Fruit fly (Drosophila melanogaster) whole organism, embryonic: ENCODE measurements around the gene CG3119.

Source experiments
- Adf1 ChIP-seq: fragments of 200-800 bp; sonication (Bioruptor generic); IDR thresholded peaks from 2 replicates; pipeline ENCODE4 v1.3.6; 2022; ENCODE audit warnings: missing biosample characterization, missing genetic modification characterization
- CG10147 ChIP-seq: fragments of 200-800 bp; sonication (Bioruptor generic); optimal IDR thresholded peaks from 2 replicates; lab custom pipeline; 2019; ENCODE audit warnings: missing biosample characterization, mild to moderate bottlenecking, missing genetic modification characterization, moderate library complexity
- CG10462 ChIP-seq: fragments of 200-800 bp; sonication (Bioruptor generic); optimal IDR thresholded peaks from 2 replicates; lab custom pipeline; 2016; ENCODE audit warnings: missing biosample characterization, missing genetic modification characterization
- CG10543 ChIP-seq: fragments of 200-800 bp; sonication (Bioruptor generic); optimal IDR thresholded peaks from 3 replicates; lab custom pipeline; 2017; ENCODE audit warnings: missing biosample characterization, mild to moderate bottlenecking, missing genetic modification characterization, moderate library complexity
- CG11695 ChIP-seq: fragments of 200-800 bp; sonication (Bioruptor generic); IDR thresholded peaks from 3 replicates; pipeline ENCODE4 v1.3.6; 2022; ENCODE audit warnings: missing biosample characterization, missing genetic modification characterization
- CG12219 ChIP-seq: fragments of 200-800 bp; sonication (Bioruptor generic); optimal IDR thresholded peaks from 3 replicates; lab custom pipeline; 2018; ENCODE audit warnings: missing biosample characterization, mild to moderate bottlenecking, missing genetic modification characterization
- CG12236 ChIP-seq: fragments of 200-800 bp; sonication (Bioruptor generic); optimal IDR thresholded peaks from 2 replicates; lab custom pipeline; 2016; ENCODE audit warnings: missing biosample characterization, missing genetic modification characterization
- CG13287 ChIP-seq: fragments of 200-800 bp; sonication (Bioruptor generic); IDR thresholded peaks from 2 replicates; pipeline ENCODE4 v1.3.6; 2022; ENCODE audit warnings: missing biosample characterization, missing genetic modification characterization; ENCODE audit not compliant: partially characterized antibody
- CG13424 ChIP-seq: fragments of 200-800 bp; sonication (Bioruptor generic); optimal IDR thresholded peaks from 2 replicates; lab custom pipeline; 2019; ENCODE audit warnings: missing biosample characterization, mild to moderate bottlenecking, missing genetic modification characterization, moderate library complexity
- CG15011 ChIP-seq: fragments of 200-800 bp; sonication (Bioruptor generic); optimal IDR thresholded peaks from 3 replicates; lab custom pipeline; 2018; ENCODE audit warnings: missing biosample characterization, mild to moderate bottlenecking, missing genetic modification characterization
- CG17328 ChIP-seq: fragments of 200-800 bp; sonication (Bioruptor generic); IDR thresholded peaks from 2 replicates; pipeline ENCODE4 v1.3.6; 2022; ENCODE audit warnings: missing biosample characterization, missing genetic modification characterization
- CG17568 ChIP-seq: fragments of 200-800 bp; sonication (Bioruptor generic); optimal IDR thresholded peaks from 2 replicates; lab custom pipeline; 2018; ENCODE audit warnings: missing biosample characterization, mild to moderate bottlenecking, missing genetic modification characterization, moderate library complexity
- CG18476 ChIP-seq: fragments of 200-800 bp; sonication (Bioruptor generic); optimal IDR thresholded peaks from 2 replicates; lab custom pipeline; 2016; ENCODE audit warnings: missing biosample characterization, mild to moderate bottlenecking, missing genetic modification characterization
- CG2120 ChIP-seq: fragments of 200-800 bp; sonication (Bioruptor generic); optimal IDR thresholded peaks from 3 replicates; lab custom pipeline; 2016; ENCODE audit warnings: missing biosample characterization, missing genetic modification characterization
- CG2712 ChIP-seq: fragments of 200-800 bp; optimal IDR thresholded peaks from 3 replicates; lab custom pipeline; 2019; ENCODE audit warnings: missing biosample characterization, mild to moderate bottlenecking, missing genetic modification characterization, moderate library complexity
- CG32772 ChIP-seq: fragments of 200-800 bp; sonication (Bioruptor generic); IDR thresholded peaks from 2 replicates; pipeline ENCODE4 v1.3.6; 2022; ENCODE audit warnings: missing biosample characterization, missing genetic modification characterization
- CG33557 ChIP-seq: fragments of 200-800 bp; sonication (Bioruptor generic); optimal IDR thresholded peaks from 2 replicates; lab custom pipeline; 2019; ENCODE audit warnings: missing biosample characterization, mild to moderate bottlenecking, missing genetic modification characterization, moderate library complexity
- CG4360 ChIP-seq: fragments of 200-800 bp; sonication (Bioruptor generic); IDR thresholded peaks from 2 replicates; pipeline ENCODE4 v1.3.6; 2022; ENCODE audit warnings: missing biosample characterization, missing genetic modification characterization
- CG6272 ChIP-seq: fragments of 200-800 bp; sonication (Bioruptor generic); IDR thresholded peaks from 2 replicates; pipeline ENCODE4 v1.3.6; 2022; ENCODE audit warnings: missing biosample characterization, missing genetic modification characterization
- CG7963 ChIP-seq: fragments of 200-800 bp; sonication (Bioruptor generic); IDR thresholded peaks from 3 replicates; pipeline ENCODE4 v1.3.6; 2022; ENCODE audit warnings: missing biosample characterization, missing genetic modification characterization; ENCODE audit not compliant: partially characterized antibody
- CG8290 ChIP-seq, 3 experiments: fragments of 200-800 bp; sonication (Bioruptor generic); optimal IDR thresholded peaks; 2 replicates each; lab custom pipeline; 2016 to 2019; ENCODE audit warnings: missing biosample characterization in 3 of 3, missing genetic modification characterization in 3 of 3, mild to moderate bottlenecking in 2 of 3, moderate library complexity in 1 of 3
- Dfd ChIP-seq, 2 experiments: fragments of >200 bp; optimal IDR thresholded peaks; 2 replicates each; lab custom pipeline; 2017; ENCODE audit warnings: missing biosample characterization in 2 of 2, missing genetic modification characterization in 2 of 2
- Dll ChIP-seq: fragments of 200-800 bp; sonication (Bioruptor generic); IDR thresholded peaks from 4 replicates; pipeline ENCODE4 v1.3.6; 2022; ENCODE audit warnings: missing biosample characterization, missing genetic modification characterization; ENCODE audit not compliant: partially characterized antibody
- MTF-1 ChIP-seq: fragments of 200-800 bp; sonication (Bioruptor generic); optimal IDR thresholded peaks from 2 replicates; lab custom pipeline; 2018; ENCODE audit warnings: missing biosample characterization, mild to moderate bottlenecking, missing genetic modification characterization, borderline replicate concordance
- Nf-YB ChIP-seq: fragments of 200-800 bp; sonication (Bioruptor generic); optimal IDR thresholded peaks from 3 replicates; lab custom pipeline; 2019; ENCODE audit warnings: missing biosample characterization, mild to moderate bottlenecking, missing genetic modification characterization, moderate library complexity
- PHDP ChIP-seq: fragments of 200-800 bp; sonication (Bioruptor generic); optimal IDR thresholded peaks from 3 replicates; lab custom pipeline; 2018; ENCODE audit warnings: missing biosample characterization, mild to moderate bottlenecking, missing genetic modification characterization, moderate library complexity
- Pdp1 ChIP-seq, 2 experiments: fragments of 200-800 bp; sonication (Bioruptor generic); optimal IDR thresholded peaks; 3 replicates each; lab custom pipeline; 2016; ENCODE audit warnings: missing biosample characterization in 2 of 2, missing genetic modification characterization in 2 of 2, mild to moderate bottlenecking in 1 of 2, moderate library complexity in 1 of 2
- Rx ChIP-seq: fragments of 200-800 bp; sonication (Bioruptor generic); IDR thresholded peaks from 2 replicates; pipeline ENCODE4 v1.3.6; 2022; ENCODE audit warnings: missing biosample characterization, missing genetic modification characterization
- Xbp1 ChIP-seq: fragments of 200-800 bp; sonication (Bioruptor generic); optimal IDR thresholded peaks from 3 replicates; lab custom pipeline; 2016; ENCODE audit warnings: missing biosample characterization, mild to moderate bottlenecking, missing genetic modification characterization
- ac ChIP-seq: fragments of 200-800 bp; sonication (Bioruptor generic); optimal IDR thresholded peaks from 3 replicates; lab custom pipeline; 2017; ENCODE audit warnings: missing biosample characterization, mild to moderate bottlenecking, missing genetic modification characterization
- al ChIP-seq: fragments of 200-800 bp; sonication (Bioruptor generic); IDR thresholded peaks from 2 replicates; pipeline ENCODE4 v1.3.6; 2022; ENCODE audit warnings: missing biosample characterization, missing genetic modification characterization
- cato ChIP-seq: fragments of 200-800 bp; sonication (Bioruptor generic); optimal IDR thresholded peaks from 2 replicates; lab custom pipeline; 2016; ENCODE audit warnings: missing biosample characterization, missing genetic modification characterization, borderline replicate concordance
- dati ChIP-seq: fragments of 200-800 bp; sonication (Bioruptor generic); IDR thresholded peaks from 2 replicates; pipeline ENCODE4 v1.3.6; 2022; ENCODE audit warnings: missing biosample characterization, missing genetic modification characterization
- eve ChIP-seq, 2 experiments: fragments of >200 bp; optimal IDR thresholded peaks; 2 replicates each; lab custom pipeline; 2017; ENCODE audit warnings: missing biosample characterization in 2 of 2, missing genetic modification characterization in 2 of 2
- fu2 ChIP-seq: fragments of 200-800 bp; sonication (Bioruptor generic); optimal IDR thresholded peaks from 2 replicates; lab custom pipeline; 2016; ENCODE audit warnings: missing biosample characterization, missing genetic modification characterization
- gcm2 ChIP-seq: fragments of 200-800 bp; sonication (Bioruptor generic); optimal IDR thresholded peaks from 2 replicates; lab custom pipeline; 2016; ENCODE audit warnings: missing biosample characterization, missing genetic modification characterization
- grau ChIP-seq: fragments of 200-800 bp; optimal IDR thresholded peaks from 3 replicates; lab custom pipeline; 2019; ENCODE audit warnings: missing biosample characterization, mild to moderate bottlenecking, missing genetic modification characterization, moderate library complexity
- her ChIP-seq: fragments of 200-800 bp; sonication (Bioruptor generic); optimal IDR thresholded peaks from 2 replicates; lab custom pipeline; 2016; ENCODE audit warnings: missing biosample characterization, missing genetic modification characterization
- hth ChIP-seq: fragments of >200 bp; optimal IDR thresholded peaks from 2 replicates; lab custom pipeline; 2017; ENCODE audit warnings: inconsistent platforms
- klu ChIP-seq: fragments of 200-800 bp; sonication (Bioruptor generic); IDR thresholded peaks from 2 replicates; pipeline ENCODE4 v1.3.6; 2022; ENCODE audit warnings: missing biosample characterization, missing genetic modification characterization
- mam ChIP-seq: fragments of 200-800 bp; sonication (Bioruptor generic); optimal IDR thresholded peaks from 3 replicates; lab custom pipeline; 2016; ENCODE audit warnings: missing biosample characterization, missing genetic modification characterization
- mirr ChIP-seq: fragments of 200-800 bp; sonication (Bioruptor generic); optimal IDR thresholded peaks from 3 replicates; lab custom pipeline; 2018; ENCODE audit warnings: missing biosample characterization, mild to moderate bottlenecking, missing genetic modification characterization
- pb ChIP-seq: fragments of 200-800 bp; sonication (Bioruptor generic); optimal IDR thresholded peaks from 3 replicates; lab custom pipeline; 2016; ENCODE audit warnings: missing biosample characterization, missing genetic modification characterization
- phol ChIP-seq: fragments of 200-800 bp; sonication (Bioruptor generic); optimal IDR thresholded peaks from 3 replicates; lab custom pipeline; 2018; ENCODE audit warnings: missing biosample characterization, mild to moderate bottlenecking, missing genetic modification characterization, moderate library complexity
- pros ChIP-seq: fragments of 200-800 bp; sonication (Bioruptor generic); optimal IDR thresholded peaks from 3 replicates; lab custom pipeline; 2019; ENCODE audit warnings: missing biosample characterization, mild to moderate bottlenecking, missing genetic modification characterization, moderate library complexity
- scrt ChIP-seq: fragments of 200-800 bp; sonication (Bioruptor generic); optimal IDR thresholded peaks from 2 replicates; lab custom pipeline; 2018; ENCODE audit warnings: missing biosample characterization, mild to moderate bottlenecking, missing genetic modification characterization, moderate library complexity
- so ChIP-seq: fragments of 200-800 bp; sonication (Bioruptor generic); IDR thresholded peaks from 3 replicates; pipeline ENCODE4 v1.3.6; 2022; ENCODE audit warnings: missing biosample characterization, missing genetic modification characterization
- stc ChIP-seq: fragments of 200-800 bp; sonication (Bioruptor generic); IDR thresholded peaks from 2 replicates; pipeline ENCODE4 v1.3.6; 2022; ENCODE audit warnings: missing biosample characterization, missing genetic modification characterization
- stwl ChIP-seq: fragments of 200-800 bp; sonication (Bioruptor generic); optimal IDR thresholded peaks from 3 replicates; lab custom pipeline; 2018; ENCODE audit warnings: missing biosample characterization, mild to moderate bottlenecking, missing genetic modification characterization, moderate library complexity
- vnd ChIP-seq: fragments of 200-800 bp; sonication (Bioruptor generic); IDR thresholded peaks from 3 replicates; pipeline ENCODE4 v1.3.6; 2022; ENCODE audit warnings: missing biosample characterization, missing genetic modification characterization; ENCODE audit not compliant: partially characterized antibody

Gene CG3119

dm6 chr2L:2878188-2878587 lies 40.6 kb upstream of the CG3119 start, which contains the start of the genes Prx6a and Sbat (continued):
- TF ChIP-seq hth (lab: Kevin White, UChicago) (no peak), phol (tag; lab: Kevin White, UChicago) (peak; percentile 84), stwl (tag; lab: Kevin White, UChicago) (peak; percentile 66), al (GFP tag; lab: Robert Waterston, UW) (peak; percentile 61), Nf-YB (peak; percentile 30), CG13287 (GFP tag; lab: Robert Waterston, UW) (peak; percentile 48), CG10543 (peak; percentile 80), klu (GFP tag; lab: Robert Waterston, UW) (peak; percentile 76), CG13424 (tag; lab: Kevin White, UChicago) (peak; percentile 88), her (GFP tag; lab: Kevin White, UChicago) (peak; percentile 69), Dfd (GFP tag; optimal IDR thresholded peaks at IDR 0.05; lab: Kevin White, UChicago) (no peak), CG7963 (GFP tag; lab: Robert Waterston, UW) (no peak), CG6272 (GFP tag; lab: Robert Waterston, UW) (peak; percentile 56), pros (GFP tag; lab: Kevin White, UChicago) (no peak), Xbp1 (GFP tag; lab: Kevin White, UChicago) (peak; percentile 79), CG12236 (GFP tag; lab: Kevin White, UChicago) (peak; percentile 18), MTF-1 (GFP tag; lab: Kevin White, UChicago) (no peak), CG12219 (GFP tag; lab: Kevin White, UChicago) (peak; percentile 45), CG4360 (no peak), fu2 (GFP tag; lab: Kevin White, UChicago) (peak; percentile 66), CG17328 (GFP tag; lab: Robert Waterston, UW) (peak; percentile 36; the same call in 1 of the 2 replicates), CG2712 (tag; lab: Kevin White, UChicago) (peak; percentile 84), dati (GFP tag; lab: Robert Waterston, UW) (no peak), cato (GFP tag; lab: Kevin White, UChicago) (no peak), vnd (GFP tag; lab: Robert Waterston, UW) (no peak), CG33557 (GFP tag; lab: Kevin White, UChicago) (peak; percentile 66), Dll (peak; percentile 50; the same call in 2 of the 4 replicates), grau (tag; lab: Kevin White, UChicago) (peak; percentile 80), mirr (GFP tag; lab: Kevin White, UChicago) (peak; percentile 55), CG18476 (GFP tag; lab: Kevin White, UChicago) (no peak), CG17568 (peak; percentile 49), so (GFP tag; lab: Robert Waterston, UW) (no peak), gcm2 (peak; percentile 58), PHDP (peak; percentile 67), CG8290 (GFP tag; optimal IDR thresholded peaks at IDR 0.05; lab: Kevin White, UChicago) (peak; percentile 60), CG8290 (tag; optimal IDR thresholded peaks at IDR 0.05; lab: Kevin White, UChicago) (peak; percentile 55 to 69), mam (GFP tag; lab: Kevin White, UChicago) (peak; percentile 83), Pdp1 (GFP tag; optimal IDR thresholded peaks at IDR 0.05; lab: Kevin White, UChicago) (peak; percentile 64 to 67), pb (peak; percentile 44), stc (GFP tag; lab: Robert Waterston, UW) (peak; percentile 45; the same call in 1 of the 2 replicates), CG11695 (GFP tag; lab: Robert Waterston, UW) (no peak), eve (GFP tag; optimal IDR thresholded peaks at IDR 0.05; lab: Kevin White, UChicago) (no peak), ac (no peak), CG10462 (GFP tag; lab: Kevin White, UChicago) (peak; percentile 7), Adf1 (GFP tag; lab: Robert Waterston, UW) (no peak), CG2120 (peak; percentile 84), CG32772 (GFP tag; lab: Robert Waterston, UW) (peak; percentile 36; the same call in 1 of the 2 replicates), CG15011 (GFP tag; lab: Kevin White, UChicago) (peak; percentile 24), Rx (GFP tag; lab: Robert Waterston, UW) (no peak), CG10147 (GFP tag; lab: Kevin White, UChicago) (peak; percentile 87), scrt (peak; percentile 57)
